Worm (Caenorhabditis elegans): ENCODE data around the gene srw-14.

- no peak for TF ChIP-seq ceh-9 (tag; optimal IDR thresholded peaks at IDR 0.05)
- TF ChIP-seq nhr-76 (tag; optimal IDR thresholded peaks at IDR 0.05): no peak
These were observed 31.8 kb upstream of the srw-14 start, which contains the start of gene Y75B12B.13 for ce11 chrV:15193909-15194308.
